Worm (Caenorhabditis elegans): Measurements from ENCODE around the gene C28C12.11.

- no peak for TF ChIP-seq ztf-11 (tag; optimal IDR thresholded peaks at IDR 0.05)
- TF ChIP-seq pha-4 (tag; optimal IDR thresholded peaks at IDR 0.05): no peak
- no peak for TF ChIP-seq ces-1 (GFP tag; optimal IDR thresholded peaks at IDR 0.05)
- TF ChIP-seq snpc-4 (tag; optimal IDR thresholded peaks at IDR 0.05): no peak
- TF ChIP-seq lin-13 (tag; optimal IDR thresholded peaks at IDR 0.05): no peak
- no peak for TF ChIP-seq nhr-76 (tag; optimal IDR thresholded peaks at IDR 0.05)
- TF ChIP-seq unc-39 (tag; optimal IDR thresholded peaks at IDR 0.05): no peak
- no peak for TF ChIP-seq elt-3 (tag; optimal IDR thresholded peaks at IDR 0.05)
- TF ChIP-seq unc-62 (GFP tag; optimal IDR thresholded peaks at IDR 0.05): no peak
Observed at ce11 chrIV:8496263-8496662, 22.4 kb downstream of the C28C12.11 start, which contains the start of gene C28C12.12.

Data from whole organism, mixed stage, embryonic.